Worm (Caenorhabditis elegans) whole organism, young adult: ENCODE measurements around the gene AC7.3.
"Not testable (repeated sequence)": the region's sequence is repeated elsewhere in the genome, so short reads cannot be mapped to it uniquely, and the experiment has no call there.

Experiments used
- B0336.3 ChIP-seq: fragments of 200-800 bp; sonication (Bioruptor generic); IDR thresholded peaks from 2 replicates; pipeline ENCODE4 v1.3.6; 2022; ENCODE audit warnings: missing genetic modification characterization, missing compliant biosample characterization
- D2030.7 ChIP-seq: fragments of 200-800 bp; sonication (Bioruptor generic); IDR thresholded peaks from 2 replicates; pipeline ENCODE4 v1.3.6; 2022; ENCODE audit warnings: missing genetic modification reagents, missing genetic modification characterization, missing compliant biosample characterization
- F33H1.4 ChIP-seq: fragments of 200-800 bp; sonication (Bioruptor generic); IDR thresholded peaks from 2 replicates; pipeline ENCODE4 v1.3.6; 2022; ENCODE audit warnings: missing genetic modification reagents, missing genetic modification characterization, missing compliant biosample characterization
- F49E8.2 ChIP-seq: sonication (generic microtip); optimal IDR thresholded peaks from 3 replicates; lab custom pipeline; 2017; ENCODE audit warnings: missing genetic modification characterization, mild to moderate bottlenecking, missing compliant biosample characterization, antibody characterized with exemption, moderate library complexity; ENCODE audit not compliant: insufficient read depth
- Y53G8AR.9 ChIP-seq: fragments of 200-800 bp; sonication (Bioruptor generic); conservative IDR thresholded peaks from 2 replicates; pipeline ENCODE4 v1.3.6; 2022; ENCODE audit warnings: missing genetic modification reagents, missing genetic modification characterization, missing compliant biosample characterization
- ZK185.1 ChIP-seq: sonication (generic microtip); optimal IDR thresholded peaks from 2 replicates; lab custom pipeline; 2016; ENCODE audit warnings: mild to moderate bottlenecking, missing genetic modification characterization, missing compliant biosample characterization; ENCODE audit not compliant: poor library complexity, severe bottlenecking
- attf-6 ChIP-seq: fragments of 200-800 bp; sonication (Bioruptor generic); IDR thresholded peaks from 2 replicates; pipeline ENCODE4 v1.3.6; 2022; ENCODE audit warnings: missing genetic modification reagents, missing genetic modification characterization, missing compliant biosample characterization
- cebp-1 ChIP-seq, 2 experiments: fragments of 200-800 bp in 1 of 2; sonication (Bioruptor generic) in 1 of 2; sonication (generic microtip) in 1 of 2; IDR thresholded peaks in 1 of 2; optimal IDR thresholded peaks in 1 of 2; 2 replicates each; pipeline versions ENCODE4 v1.3.6 to Lab custom; 2017 to 2022; ENCODE audit warnings: missing compliant biosample characterization in 2 of 2, missing genetic modification characterization in 2 of 2, mild to moderate bottlenecking in 1 of 2, missing genetic modification reagents in 1 of 2, moderate library complexity in 1 of 2
- ceh-100 ChIP-seq: fragments of 200-800 bp; sonication (Bioruptor generic); IDR thresholded peaks from 2 replicates; pipeline ENCODE4 v1.3.6; 2022; ENCODE audit warnings: missing genetic modification reagents, missing genetic modification characterization, missing compliant biosample characterization
- ceh-91 ChIP-seq: fragments of 200-800 bp; sonication (Bioruptor generic); IDR thresholded peaks from 2 replicates; pipeline ENCODE4 v1.3.6; 2022; ENCODE audit warnings: missing genetic modification reagents, missing genetic modification characterization, missing compliant biosample characterization
- dox-1 ChIP-seq: fragments of 200-800 bp; sonication (Bioruptor generic); IDR thresholded peaks from 2 replicates; pipeline ENCODE4 v1.3.6; 2022; ENCODE audit warnings: missing genetic modification reagents, missing genetic modification characterization, missing compliant biosample characterization
- egl-44 ChIP-seq: fragments of 200-800 bp; sonication (Bioruptor generic); IDR thresholded peaks from 2 replicates; pipeline ENCODE4 v1.3.6; 2022; ENCODE audit warnings: missing genetic modification reagents, missing genetic modification characterization, missing compliant biosample characterization
- egrh-3 ChIP-seq: fragments of 200-800 bp; sonication (Bioruptor generic); IDR thresholded peaks from 2 replicates; pipeline ENCODE4 v1.3.6; 2022; ENCODE audit warnings: missing genetic modification reagents, missing genetic modification characterization, missing compliant biosample characterization
- ekl-4 ChIP-seq: fragments of 200-800 bp; sonication (Bioruptor generic); IDR thresholded peaks from 2 replicates; pipeline ENCODE4 v1.3.6; 2022; ENCODE audit warnings: missing genetic modification reagents, missing genetic modification characterization, missing compliant biosample characterization
- hlh-26 ChIP-seq: fragments of 200-800 bp; sonication (Bioruptor generic); conservative IDR thresholded peaks from 2 replicates; pipeline ENCODE4 v1.3.6; 2022; ENCODE audit warnings: missing genetic modification reagents, missing genetic modification characterization, missing compliant biosample characterization
- hmg-1.2 ChIP-seq: fragments of 200-800 bp; sonication (Bioruptor generic); IDR thresholded peaks from 2 replicates; pipeline ENCODE4 v1.3.6; 2022; ENCODE audit warnings: missing genetic modification reagents, missing genetic modification characterization, missing compliant biosample characterization
- hsf-1 ChIP-seq: fragments of 200-800 bp; sonication (Bioruptor generic); IDR thresholded peaks from 2 replicates; pipeline ENCODE4 v1.3.6; 2022; ENCODE audit warnings: missing genetic modification reagents, missing genetic modification characterization, missing compliant biosample characterization
- lin-54 ChIP-seq: fragments of 200-800 bp; sonication (Bioruptor generic); optimal IDR thresholded peaks from 2 replicates; lab custom pipeline; 2018; ENCODE audit warnings: mild to moderate bottlenecking, missing genetic modification characterization, missing compliant biosample characterization
- lsl-1 ChIP-seq: fragments of 200-800 bp; sonication (Bioruptor generic); optimal IDR thresholded peaks from 2 replicates; lab custom pipeline; 2018; ENCODE audit warnings: mild to moderate bottlenecking, missing genetic modification characterization, moderate library complexity, missing compliant biosample characterization
- madf-3 ChIP-seq: fragments of 200-800 bp; sonication (Bioruptor generic); IDR thresholded peaks from 2 replicates; pipeline ENCODE4 v1.3.6; 2022; ENCODE audit warnings: missing genetic modification reagents, missing genetic modification characterization, missing compliant biosample characterization
- madf-6 ChIP-seq: fragments of 200-800 bp; sonication (Bioruptor generic); IDR thresholded peaks from 2 replicates; pipeline ENCODE4 v1.3.6; 2022; ENCODE audit warnings: missing genetic modification reagents, missing genetic modification characterization, missing compliant biosample characterization
- mcd-1 ChIP-seq: fragments of 200-800 bp; sonication (Bioruptor generic); IDR thresholded peaks from 2 replicates; pipeline ENCODE4 v1.3.6; 2022; ENCODE audit warnings: missing genetic modification reagents, missing genetic modification characterization, missing compliant biosample characterization
- nhr-80 ChIP-seq: sonication (generic microtip); optimal IDR thresholded peaks from 2 replicates; lab custom pipeline; 2016; ENCODE audit warnings: missing genetic modification characterization, missing compliant biosample characterization
- rcor-1 ChIP-seq: fragments of 200-800 bp; sonication (Bioruptor generic); IDR thresholded peaks from 2 replicates; pipeline ENCODE4 v1.3.6; 2022; ENCODE audit warnings: missing genetic modification reagents, missing genetic modification characterization, missing compliant biosample characterization
- snpc-1.1 ChIP-seq: sonication (generic microtip); optimal IDR thresholded peaks from 2 replicates; lab custom pipeline; 2017; ENCODE audit warnings: missing genetic modification characterization, mild to moderate bottlenecking, missing compliant biosample characterization, antibody characterized with exemption, moderate library complexity, missing genotype, missing genetic modification reagents; ENCODE audit not compliant: insufficient read depth
- snpc-3.4 ChIP-seq: sonication (generic microtip); optimal IDR thresholded peaks from 2 replicates; lab custom pipeline; 2017; ENCODE audit warnings: missing genetic modification characterization, mild to moderate bottlenecking, missing compliant biosample characterization, antibody characterized with exemption, moderate library complexity, missing genotype, missing genetic modification reagents
- snpc-4 ChIP-seq, 5 experiments: fragments of 150-350 bp in 1 of 5; sonication (generic microtip) in 4 of 5; optimal IDR thresholded peaks; 2 replicates each; lab custom pipeline; 2014 to 2018; ENCODE audit warnings: missing genetic modification characterization in 5 of 5, missing biosample characterization in 3 of 5, antibody characterized with exemption in 2 of 5, mild to moderate bottlenecking in 2 of 5, missing compliant biosample characterization in 2 of 5, missing genotype in 2 of 5, moderate library complexity in 2 of 5, missing genetic modification reagents in 1 of 5
- unc-62 ChIP-seq: fragments of 150-350 bp; optimal IDR thresholded peaks from 2 replicates; lab custom pipeline; 2014; ENCODE audit warnings: missing biosample characterization, missing genetic modification reagents, missing genetic modification characterization
- ztf-18 ChIP-seq: sonication (generic microtip); optimal IDR thresholded peaks from 2 replicates; lab custom pipeline; 2016; ENCODE audit warnings: missing genotype, mild to moderate bottlenecking, missing genetic modification characterization, missing compliant biosample characterization
- ztf-28 ChIP-seq: fragments of 200-800 bp; sonication (Bioruptor generic); IDR thresholded peaks from 2 replicates; pipeline ENCODE4 v1.3.6; 2022; ENCODE audit warnings: missing genetic modification reagents, missing genetic modification characterization, missing compliant biosample characterization

Gene AC7.3

ce11 chrIV:5088814-5089322 is 22.8 kb upstream of the AC7.3 start, which contains the start of gene ivd-1 (continued):
- TF ChIP-seq snpc-4 (GFP tag; optimal IDR thresholded peaks at IDR 0.05; lab: Kevin White, UChicago) (no peak), snpc-4 (tag; optimal IDR thresholded peaks at IDR 0.05; lab: Kevin White, UChicago) (no peak), unc-62 (GFP tag; lab: Kevin White, UChicago) (no peak), hlh-26 (GFP tag; lab: Robert Waterston, UW) (no peak)

DNA sequence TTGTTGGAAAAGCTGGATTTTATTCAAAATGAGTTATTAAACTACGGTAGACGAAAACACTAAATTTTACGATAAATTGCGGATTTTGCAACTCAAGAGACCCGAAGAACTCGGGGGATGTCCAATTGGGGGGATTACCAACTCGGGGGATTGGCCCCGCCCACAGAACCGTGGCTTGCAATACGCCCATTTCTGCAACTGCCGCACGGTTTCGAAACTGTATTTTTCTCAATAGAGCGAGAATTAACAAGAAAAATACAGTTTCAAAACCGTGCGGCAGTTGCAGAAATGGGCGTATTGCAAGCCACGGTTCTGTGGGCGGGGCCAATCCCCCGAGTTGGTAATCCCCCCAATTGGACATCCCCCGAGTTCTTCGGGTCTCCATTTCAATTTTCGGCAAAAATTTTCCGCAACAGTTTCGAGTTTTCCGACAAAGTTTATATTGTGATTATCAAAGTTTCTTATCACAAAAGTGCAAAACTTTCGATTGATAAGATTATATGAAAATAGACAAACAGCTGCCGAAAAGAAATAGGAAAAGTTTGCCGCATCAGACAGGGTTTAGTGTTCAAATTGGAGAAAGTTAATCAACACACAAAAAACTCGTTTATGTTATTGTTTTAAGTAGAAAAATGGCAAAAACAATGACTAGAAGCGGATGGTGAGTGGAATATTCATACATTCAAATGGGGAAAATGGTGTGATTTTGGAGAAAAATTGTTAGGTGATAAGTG is 21.7 kb upstream of the AC7.3 start:
- TF ChIP-seq ceh-100 (GFP tag; lab: Robert Waterston, UW) (peak; percentile 87), ekl-4 (0 out of 2 replicates have a peak, but pooled peaks have one; percentile 49), F33H1.4 (peak; percentile 30), ztf-28 (GFP tag; lab: Robert Waterston, UW) (0 out of 2 replicates have a peak, but pooled peaks have one; percentile 31), mcd-1 (GFP tag; lab: Robert Waterston, UW) (peak; percentile 82), nhr-80 (tag; lab: Kevin White, UChicago) (peak; percentile 61), madf-6 (peak; percentile 61; the same call in 1 of the 2 replicates), snpc-3.4 (tag; lab: Kevin White, UChicago) (peak; percentile 26), lsl-1 (GFP tag; lab: Kevin White, UChicago) (peak; percentile 61), ztf-18 (tag; lab: Kevin White, UChicago) (peak; percentile 15), hsf-1 (GFP tag; lab: Robert Waterston, UW) (0 out of 2 replicates have a peak, but pooled peaks have one; percentile 38), dox-1 (GFP tag; lab: Robert Waterston, UW) (peak; percentile 54; the same call in 1 of the 2 replicates), D2030.7 (GFP tag; lab: Robert Waterston, UW) (peak; percentile 55; the same call in 1 of the 2 replicates), hmg-1.2 (GFP tag; lab: Robert Waterston, UW) (peak; percentile 28; the same call in 1 of the 2 replicates), F49E8.2 (tag; lab: Kevin White, UChicago) (peak; percentile 81), egrh-3 (GFP tag; lab: Robert Waterston, UW) (peak; percentile 29; the same call in 1 of the 2 replicates), ZK185.1 (tag; lab: Kevin White, UChicago) (peak; percentile 14), rcor-1 (GFP tag; lab: Robert Waterston, UW) (peak; percentile 27; the same call in 1 of the 2 replicates), egl-44 (GFP tag; lab: Robert Waterston, UW) (0 out of 2 replicates have a peak, but pooled peaks have one; percentile 10), ceh-91 (GFP tag; lab: Robert Waterston, UW) (peak; percentile 44; the same call in 1 of the 2 replicates), Y53G8AR.9 (GFP tag; lab: Robert Waterston, UW) (0 out of 2 replicates have a peak, but pooled peaks have one; percentile 13), attf-6 (0 out of 2 replicates have a peak, but pooled peaks have one; percentile 58), lin-54 (GFP tag; lab: Kevin White, UChicago) (peak; percentile 16), cebp-1 (tag; optimal IDR thresholded peaks at IDR 0.05; lab: Kevin White, UChicago) (peak; percentile 18), snpc-1.1 (tag; lab: Kevin White, UChicago) (peak; percentile 12), madf-3 (GFP tag; lab: Robert Waterston, UW) (0 out of 2 replicates have a peak, but pooled peaks have one; percentile 8), B0336.3 (peak; percentile 43; the same call in 1 of the 2 replicates), snpc-4 (GFP tag; optimal IDR thresholded peaks at IDR 0.05; lab: Kevin White, UChicago) (peak; percentile 30), snpc-4 (tag; optimal IDR thresholded peaks at IDR 0.05; lab: Kevin White, UChicago) (peak in 3 of 4 experiments; percentile 14 to 85 (median 81))
- not testable (repeated sequence) for TF ChIP-seq cebp-1 (GFP tag; IDR thresholded peaks at IDR 0.05; lab: Robert Waterston, UW)
